Worm (Caenorhabditis elegans): ENCODE data around the gene F11D11.4.

DNA sequence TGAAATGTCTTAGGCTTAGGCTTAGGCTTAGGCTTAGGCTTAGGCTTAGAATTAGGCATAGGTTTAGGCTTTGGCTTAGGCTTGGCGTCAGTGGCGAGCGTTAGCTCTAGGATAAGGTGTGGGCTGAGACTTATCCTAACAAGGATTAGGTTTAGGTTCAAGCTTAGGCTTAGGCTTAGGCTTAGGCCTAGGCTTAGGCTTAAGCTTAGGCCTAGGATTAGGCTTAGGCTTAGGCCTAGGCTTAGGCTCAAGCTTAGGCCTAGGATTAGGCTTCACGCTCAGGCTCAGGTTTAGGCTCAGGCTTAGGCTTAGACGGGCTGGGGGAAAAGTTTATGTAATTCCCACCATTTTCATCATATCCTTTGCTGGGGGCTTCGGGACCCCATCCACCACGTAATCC, 27.2 kb upstream of the F11D11.4 start:
- TF ChIP-seq mep-1 (tag; optimal IDR thresholded peaks at IDR 0.05) (no peak), snu-23 (GFP tag; optimal IDR thresholded peaks at IDR 0.05) (no peak), aly-2 (tag; optimal IDR thresholded peaks at IDR 0.05) (no peak)
